Fruit fly (Drosophila melanogaster): ENCODE results near the gene eys.

eys gene

dm6 chr2L:2311449-2311848 is at the start of gene eys:
Gene eys (plus strand): TSS chr2L:2311680.
- TF ChIP-seq noc (tag; optimal IDR thresholded peaks at IDR 0.05) = no peak

- TF ChIP-seq noc (tag; optimal IDR thresholded peaks at IDR 0.05) = no peak
These were observed 48.3 kb upstream of the eys start, which contains the start of gene CG4270 for dm6 chr2L:2263142-2263541. Gene CG4270 (plus strand): TSS chr2L:2263442.

- TF ChIP-seq noc (tag; optimal IDR thresholded peaks at IDR 0.05) = no peak
These were observed 46.3 kb upstream of the eys start, which contains the start of gene CG34049 for dm6 chr2L:2265221-2265620. Gene CG34049 (minus strand): TSS chr2L:2265321.

- TF ChIP-seq noc (tag; optimal IDR thresholded peaks at IDR 0.05) = no peak
These were observed 42.4 kb upstream of the eys start, which contains the start of gene CG17242 for dm6 chr2L:2269040-2269439. Gene CG17242 (minus strand): TSS chr2L:2269140.

dm6 chr2L:2284863-2285262 is 26.6 kb upstream of the eys start, which contains the start of gene CG4271:
Gene CG4271 (plus strand): TSS chr2L:2285163.
- TF ChIP-seq noc (tag; optimal IDR thresholded peaks at IDR 0.05) = no peak

- no peak for TF ChIP-seq noc (tag; optimal IDR thresholded peaks at IDR 0.05)
These were observed 24.7 kb upstream of the eys start, which contains the start of gene CG31681 for dm6 chr2L:2286773-2287172. Gene CG31681 (minus strand): TSS chr2L:2286873.

dm6 chr2L:2287807-2288206 is 23.7 kb upstream of the eys start, which contains the start of gene CG42658:
Gene CG42658 (minus strand): TSS chr2L:2287907.
- no peak for TF ChIP-seq noc (tag; optimal IDR thresholded peaks at IDR 0.05)

dm6 chr2L:2289316-2289715 is 22.2 kb upstream of the eys start, which contains the start of gene CG17237:
Gene CG17237 (minus strand): TSS chr2L:2289416.
- no peak for TF ChIP-seq noc (tag; optimal IDR thresholded peaks at IDR 0.05)

- TF ChIP-seq noc (tag; optimal IDR thresholded peaks at IDR 0.05) = no peak
These were observed 20.8 kb upstream of the eys start, which contains the start of gene robl22E for dm6 chr2L:2290638-2291037. Gene robl22E (minus strand): TSS chr2L:2290738.

- no peak for TF ChIP-seq noc (tag; optimal IDR thresholded peaks at IDR 0.05)
These were observed 11.7 kb upstream of the eys start, which contains the start of gene CG31949 for dm6 chr2L:2299803-2300202. Gene CG31949 (plus strand): TSS chr2L:2300103.

dm6 chr2L:2307648-2308047 is 3.8 kb upstream of the eys start, which contains the start of gene CG16995:
Gene CG16995 (plus strand): TSS chr2L:2307948.
- TF ChIP-seq noc (tag; optimal IDR thresholded peaks at IDR 0.05) = no peak

dm6 chr2L:2314165-2314564 is 2.7 kb downstream of the eys start:
- TF ChIP-seq noc (tag; optimal IDR thresholded peaks at IDR 0.05) = no peak

- no peak for TF ChIP-seq noc (tag; optimal IDR thresholded peaks at IDR 0.05)
These were observed 37.0 kb downstream of the eys start for dm6 chr2L:2348479-2348878.

- no peak for TF ChIP-seq noc (tag; optimal IDR thresholded peaks at IDR 0.05)
These were observed 45.8 kb downstream of the eys start, which contains the start of gene CG9967 for dm6 chr2L:2357228-2357656. Gene CG9967 (minus strand): TSS chr2L:2357356.

dm6 chr2L:2361893-2362807 is 50.7 kb downstream of the eys start:
- TF ChIP-seq noc (tag; optimal IDR thresholded peaks at IDR 0.05) = no peak

- no peak for TF ChIP-seq noc (tag; optimal IDR thresholded peaks at IDR 0.05)
These were observed 51.4 kb downstream of the eys start for dm6 chr2L:2362808-2363394.

Measured in whole organism, larva.